Comparison of ENCODE assay signal across 4 fruit fly cellular contexts in the genomic region with DNA sequence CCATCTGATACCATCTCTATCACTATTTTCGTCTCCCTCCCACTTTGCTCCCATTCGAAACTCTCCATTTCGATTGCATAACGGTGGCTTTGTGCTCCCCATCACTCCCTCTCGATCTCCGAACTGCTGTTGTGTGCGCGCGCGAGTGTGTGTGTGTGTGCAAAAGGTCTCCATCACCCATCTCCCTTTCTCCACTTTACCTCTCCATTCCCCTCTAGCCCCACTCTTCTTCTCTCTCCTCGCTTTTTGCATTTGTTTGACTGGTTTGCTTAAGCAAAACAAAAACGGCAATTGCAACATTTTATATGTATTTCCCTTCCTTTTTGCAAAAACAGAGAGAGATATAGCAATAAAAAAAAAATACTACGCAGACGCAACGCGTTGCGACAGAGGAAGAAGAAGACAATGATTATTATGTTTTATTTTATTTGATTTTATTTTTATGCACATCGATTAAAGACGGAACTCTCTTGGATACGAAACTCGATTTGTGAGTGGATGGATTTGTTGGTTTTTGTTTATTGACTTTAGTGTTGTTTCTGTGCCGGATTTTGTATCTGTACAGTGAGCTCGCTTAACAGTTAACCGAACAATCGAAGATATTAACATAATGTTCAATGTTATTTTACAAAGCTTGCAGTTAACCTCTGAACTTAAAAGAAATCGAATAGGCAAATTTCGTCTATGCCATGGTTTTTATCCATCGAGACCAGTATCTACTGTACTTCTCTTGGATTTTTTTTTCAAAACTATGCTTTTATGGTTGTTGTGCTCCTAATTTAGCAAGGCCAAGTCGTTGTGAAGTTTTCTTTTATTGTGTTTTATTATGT.
TF ChIP-seq lines count a peak whose summit lies in the region.

No protein-coding gene starts in this region.

TF ChIP-seq in whole organism, embryonic, 481 proteins besides CTCF, POLR2A, EP300 and RAD21 (continued from another document and continues in another):
- TF ChIP-seq cas (GFP tag; IDR thresholded peaks at IDR 0.05; lab: Robert Waterston, UW) (peak; percentile 43; the same call in 1 of the 2 replicates), CG16779 (GFP tag; IDR thresholded peaks at IDR 0.05; lab: Robert Waterston, UW) (0 out of 2 replicates have a peak, but pooled peaks have one; percentile 25), CG14667 (GFP tag; IDR thresholded peaks at IDR 0.05; lab: Robert Waterston, UW) (peak; percentile 63; the same call in 1 of the 2 replicates), usp (GFP tag; optimal IDR thresholded peaks at IDR 0.05; lab: Kevin White, UChicago) (no peak), tll (GFP tag; optimal IDR thresholded peaks at IDR 0.05; lab: Kevin White, UChicago) (no peak), CG10274 (GFP tag; optimal IDR thresholded peaks at IDR 0.05; lab: Kevin White, UChicago) (no peak), zen (tag; optimal IDR thresholded peaks at IDR 0.05; lab: Kevin White, UChicago) (peak; percentile 14), CG9817 (tag; optimal IDR thresholded peaks at IDR 0.05; lab: Kevin White, UChicago) (peak; percentile 76), knrl (GFP tag; IDR thresholded peaks at IDR 0.05; lab: Robert Waterston, UW; ENCODE audit: partially characterized antibody) (no peak), Nf-YB (GFP tag; optimal IDR thresholded peaks at IDR 0.05; lab: Kevin White, UChicago) (peak; percentile 35), CG9932 (GFP tag; IDR thresholded peaks at IDR 0.05; lab: Robert Waterston, UW) (peak; percentile 87), row (GFP tag; IDR thresholded peaks at IDR 0.05; lab: Robert Waterston, UW) (peak; percentile 82), CG11695 (GFP tag; IDR thresholded peaks at IDR 0.05; lab: Robert Waterston, UW) (peak; percentile 51; the same call in 1 of the 3 replicates), CG31224 (GFP tag; IDR thresholded peaks at IDR 0.05; lab: Robert Waterston, UW) (0 out of 2 replicates have a peak, but pooled peaks have one; percentile 39), ATbp (GFP tag; optimal IDR thresholded peaks at IDR 0.05; lab: Kevin White, UChicago) (no peak), Hmr (GFP tag; optimal IDR thresholded peaks at IDR 0.05; lab: Kevin White, UChicago) (peak; percentile 68), esg (GFP tag; conservative IDR thresholded peaks at IDR 0.05; lab: Robert Waterston, UW) (peak; percentile 67), cad (GFP tag; optimal IDR thresholded peaks at IDR 0.05; lab: Kevin White, UChicago) (no peak), Ravus (GFP tag; IDR thresholded peaks at IDR 0.05; lab: Robert Waterston, UW) (peak; percentile 14; the same call in 1 of the 2 replicates), CG6813 (GFP tag; optimal IDR thresholded peaks at IDR 0.05; lab: Kevin White, UChicago) (peak; percentile 51), chinmo (GFP tag; IDR thresholded peaks at IDR 0.05; lab: Robert Waterston, UW; ENCODE audit: partially characterized antibody) (no peak), cg (GFP tag; optimal IDR thresholded peaks at IDR 0.05; lab: Kevin White, UChicago) (peak; percentile 27), CG12104 (GFP tag; optimal IDR thresholded peaks at IDR 0.05; lab: Kevin White, UChicago) (no peak), CG14860 (GFP tag; IDR thresholded peaks at IDR 0.05; lab: Robert Waterston, UW; ENCODE audit: partially characterized antibody) (no peak), sd (tag; optimal IDR thresholded peaks at IDR 0.05; lab: Kevin White, UChicago) (peak; percentile 27), sna (GFP tag; IDR thresholded peaks at IDR 0.05; lab: Robert Waterston, UW; ENCODE audit: partially characterized antibody) (no peak), ems (GFP tag; optimal IDR thresholded peaks at IDR 0.05; lab: Kevin White, UChicago) (peak; percentile 45), CG4360 (GFP tag; IDR thresholded peaks at IDR 0.05; lab: Robert Waterston, UW) (no peak)

TF ChIP-seq in whole organism, prepupa, 60 proteins besides CTCF, POLR2A, EP300 and RAD21 (continued from another document and continues in another):
- TF ChIP-seq salr (GFP tag; optimal IDR thresholded peaks at IDR 0.05; lab: Kevin White, UChicago), result peak; percentile 51 to 72
- peak; percentile 76 for TF ChIP-seq CG6276 (GFP tag; optimal IDR thresholded peaks at IDR 0.05; lab: Kevin White, UChicago)
- TF ChIP-seq CG10631 (GFP tag; optimal IDR thresholded peaks at IDR 0.05; lab: Kevin White, UChicago), result peak; percentile 72
- peak; percentile 81 for TF ChIP-seq OdsH (GFP tag; optimal IDR thresholded peaks at IDR 0.05; lab: Kevin White, UChicago)
- peak; percentile 67 for TF ChIP-seq lz (GFP tag; optimal IDR thresholded peaks at IDR 0.05; lab: Kevin White, UChicago)
- peak; percentile 58 for TF ChIP-seq spab (GFP tag; optimal IDR thresholded peaks at IDR 0.05; lab: Kevin White, UChicago)
- TF ChIP-seq cyc (GFP tag; optimal IDR thresholded peaks at IDR 0.05; lab: Kevin White, UChicago), result peak; percentile 71
- TF ChIP-seq achi (GFP tag; optimal IDR thresholded peaks at IDR 0.05; lab: Kevin White, UChicago), result peak; percentile 77
- peak; percentile 40 for TF ChIP-seq Lpt (GFP tag; optimal IDR thresholded peaks at IDR 0.05; lab: Kevin White, UChicago)
- peak; percentile 78 for TF ChIP-seq Hr39 (GFP tag; optimal IDR thresholded peaks at IDR 0.05; lab: Kevin White, UChicago)
- peak; percentile 74 for TF ChIP-seq CG31627 (GFP tag; optimal IDR thresholded peaks at IDR 0.05; lab: Kevin White, UChicago)
- peak; percentile 69 for TF ChIP-seq Hr4 (GFP tag; optimal IDR thresholded peaks at IDR 0.05; lab: Kevin White, UChicago)
- TF ChIP-seq CG6792 (GFP tag; optimal IDR thresholded peaks at IDR 0.05; lab: Kevin White, UChicago), result peak; percentile 61
- peak; percentile 93 for TF ChIP-seq Eip78C (GFP tag; lab: Kevin White, UChicago)
- peak; percentile 76 for TF ChIP-seq Sox102F (GFP tag; optimal IDR thresholded peaks at IDR 0.05; lab: Kevin White, UChicago)
- peak; percentile 57 for TF ChIP-seq CG11902 (GFP tag; optimal IDR thresholded peaks at IDR 0.05; lab: Kevin White, UChicago)
- peak; percentile 29 for TF ChIP-seq CG6854 (GFP tag; optimal IDR thresholded peaks at IDR 0.05; lab: Kevin White, UChicago)
- TF ChIP-seq CG4318 (GFP tag; optimal IDR thresholded peaks at IDR 0.05; lab: Kevin White, UChicago), result peak; percentile 45
- peak; percentile 68 for TF ChIP-seq Smox (GFP tag; optimal IDR thresholded peaks at IDR 0.05; lab: Kevin White, UChicago)
- peak; percentile 41; the same call in 1 of the 2 replicates for TF ChIP-seq Gug (GFP tag; IDR thresholded peaks at IDR 0.05; lab: Robert Waterston, UW)
- peak; percentile 72 for TF ChIP-seq CG10669 (GFP tag; optimal IDR thresholded peaks at IDR 0.05; lab: Kevin White, UChicago)
- peak; percentile 81 for TF ChIP-seq pdm3 (GFP tag; optimal IDR thresholded peaks at IDR 0.05; lab: Kevin White, UChicago)
- peak; percentile 74 for TF ChIP-seq CG32006 (GFP tag; optimal IDR thresholded peaks at IDR 0.05; lab: Kevin White, UChicago)
- TF ChIP-seq CG6163 (GFP tag; IDR thresholded peaks at IDR 0.05; lab: Robert Waterston, UW), result peak; percentile 60
- TF ChIP-seq fd59A (GFP tag; optimal IDR thresholded peaks at IDR 0.05; lab: Kevin White, UChicago), result peak; percentile 68
- TF ChIP-seq Ets21C (GFP tag; optimal IDR thresholded peaks at IDR 0.05; lab: Kevin White, UChicago), result peak; percentile 53
- TF ChIP-seq CG8632 (GFP tag; optimal IDR thresholded peaks at IDR 0.05; lab: Kevin White, UChicago), result peak; percentile 68
- peak; percentile 80 for TF ChIP-seq Met (GFP tag; optimal IDR thresholded peaks at IDR 0.05; lab: Kevin White, UChicago)
- peak; percentile 63 for TF ChIP-seq CG34406 (GFP tag; optimal IDR thresholded peaks at IDR 0.05; lab: Kevin White, UChicago)
- peak; percentile 81 for TF ChIP-seq CG3919 (GFP tag; optimal IDR thresholded peaks at IDR 0.05; lab: Kevin White, UChicago)
- no peak for TF ChIP-seq CG8319 (GFP tag; optimal IDR thresholded peaks at IDR 0.05; lab: Kevin White, UChicago)

TF ChIP-seq in whole organism, pupa, 21 proteins besides CTCF, POLR2A, EP300 and RAD21 (continued from another document):
- peak; percentile 28; the same call in 1 of the 2 replicates for TF ChIP-seq rn (GFP tag; IDR thresholded peaks at IDR 0.05; lab: Robert Waterston, UW)

TF ChIP-seq in whole organism, wandering third instar larva, 38 proteins besides CTCF, POLR2A, EP300 and RAD21 (continued from another document):
- TF ChIP-seq pan (optimal IDR thresholded peaks at IDR 0.05; lab: Kevin White, UChicago) (no peak), Jra (GFP tag; optimal IDR thresholded peaks at IDR 0.05; lab: Kevin White, UChicago) (no peak), Dfd (GFP tag; optimal IDR thresholded peaks at IDR 0.05; lab: Kevin White, UChicago) (peak; percentile 4), CG32264 (GFP tag; optimal IDR thresholded peaks at IDR 0.05; lab: Kevin White, UChicago) (peak; percentile 24), CrebA (GFP tag; optimal IDR thresholded peaks at IDR 0.05; lab: Kevin White, UChicago; ENCODE audit: borderline replicate concordance) (peak; percentile 41), h (GFP tag; optimal IDR thresholded peaks at IDR 0.05; lab: Kevin White, UChicago) (peak; percentile 71), GATAd (GFP tag; optimal IDR thresholded peaks at IDR 0.05; lab: Kevin White, UChicago) (no peak), psq (GFP tag; optimal IDR thresholded peaks at IDR 0.05; lab: Kevin White, UChicago) (peak; percentile 94), ey (GFP tag; optimal IDR thresholded peaks at IDR 0.05; lab: Kevin White, UChicago) (peak; percentile 79), Hr83 (GFP tag; optimal IDR thresholded peaks at IDR 0.05; lab: Kevin White, UChicago; ENCODE audit: poor library complexity, severe bottlenecking) (no peak), Myc (optimal IDR thresholded peaks at IDR 0.05; lab: Kevin White, UChicago) (no peak), dl (GFP tag; optimal IDR thresholded peaks at IDR 0.05; lab: Kevin White, UChicago; ENCODE audit: insufficient read depth in 1 of 2, partially characterized antibody in 2 of 2) (no peak), N (GFP tag; optimal IDR thresholded peaks at IDR 0.05; lab: Kevin White, UChicago) (no peak), Rel (GFP tag; optimal IDR thresholded peaks at IDR 0.05; lab: Kevin White, UChicago) (no peak), Rel (tag; optimal IDR thresholded peaks at IDR 0.05; lab: Kevin White, UChicago) (peak; percentile 51), woc (GFP tag; optimal IDR thresholded peaks at IDR 0.05; lab: Kevin White, UChicago) (peak; percentile 60), jim (GFP tag; optimal IDR thresholded peaks at IDR 0.05; lab: Kevin White, UChicago) (peak; percentile 75)
